Worm (Caenorhabditis elegans) whole organism, young adult: Measurements from ENCODE around the gene M03F8.7.

Experiments
- Y67H2A.10 ChIP-seq: fragments of 200-800 bp; sonication (Bioruptor generic); conservative IDR thresholded peaks from 2 replicates; pipeline ENCODE4 v1.3.6; 2022; ENCODE audit warnings: missing genetic modification reagents, missing genetic modification characterization, missing compliant biosample characterization
- ama-1 ChIP-seq, 3 experiments: fragments of 150-350 bp in 1 of 3; sonication (generic microtip) in 2 of 3; optimal IDR thresholded peaks; 2 replicates each; lab custom pipeline; 2014 to 2018; ENCODE audit warnings: missing biosample characterization in 2 of 3, missing genetic modification characterization in 2 of 3, missing genetic modification reagents in 2 of 3
- ccch-3 ChIP-seq: fragments of 200-800 bp; sonication (Bioruptor generic); optimal IDR thresholded peaks from 2 replicates; lab custom pipeline; 2018; ENCODE audit warnings: mild to moderate bottlenecking, missing genetic modification characterization, missing compliant biosample characterization
- cebp-1 ChIP-seq, 2 experiments: fragments of 200-800 bp in 1 of 2; sonication (Bioruptor generic) in 1 of 2; sonication (generic microtip) in 1 of 2; IDR thresholded peaks in 1 of 2; optimal IDR thresholded peaks in 1 of 2; 2 replicates each; pipeline versions ENCODE4 v1.3.6 to Lab custom; 2017 to 2022; ENCODE audit warnings: missing compliant biosample characterization in 2 of 2, missing genetic modification characterization in 2 of 2, mild to moderate bottlenecking in 1 of 2, missing genetic modification reagents in 1 of 2, moderate library complexity in 1 of 2
- chd-7 ChIP-seq: sonication (generic microtip); optimal IDR thresholded peaks from 2 replicates; lab custom pipeline; 2016; ENCODE audit warnings: mild to moderate bottlenecking, missing genetic modification characterization, moderate library complexity, missing compliant biosample characterization
- dpl-1 ChIP-seq: fragments of 150-350 bp; optimal IDR thresholded peaks from 2 replicates; lab custom pipeline; 2014; ENCODE audit warnings: missing biosample characterization, missing genetic modification reagents, missing genetic modification characterization
- hlh-12 ChIP-seq: sonication (generic microtip); optimal IDR thresholded peaks from 2 replicates; lab custom pipeline; 2016; ENCODE audit warnings: missing genetic modification characterization, missing compliant biosample characterization
- hrde-1 ChIP-seq: sonication (generic microtip); optimal IDR thresholded peaks from 2 replicates; lab custom pipeline; 2016; ENCODE audit warnings: missing genetic modification characterization, mild to moderate bottlenecking, missing compliant biosample characterization, moderate library complexity, missing genotype, missing genetic modification reagents, borderline replicate concordance
- lin-35 ChIP-seq, 3 experiments: fragments of 150-350 bp in 2 of 3; sonication (generic microtip) in 1 of 3; optimal IDR thresholded peaks; 2 replicates each; lab custom pipeline; 2014 to 2018; ENCODE audit warnings: missing biosample characterization in 3 of 3, missing genetic modification characterization in 3 of 3, missing genetic modification reagents in 3 of 3
- nhr-179 ChIP-seq: sonication (generic microtip); optimal IDR thresholded peaks from 2 replicates; lab custom pipeline; 2016; ENCODE audit warnings: mild to moderate bottlenecking, missing genetic modification characterization, missing compliant biosample characterization
- nhr-27 ChIP-seq: fragments of 200-800 bp; sonication (Bioruptor generic); optimal IDR thresholded peaks from 2 replicates; lab custom pipeline; 2018; ENCODE audit warnings: mild to moderate bottlenecking, missing genetic modification characterization, moderate library complexity, missing compliant biosample characterization
- nhr-90 ChIP-seq: sonication (generic microtip); optimal IDR thresholded peaks from 2 replicates; lab custom pipeline; 2016; ENCODE audit warnings: missing genotype, mild to moderate bottlenecking, missing genetic modification characterization, missing compliant biosample characterization
- unc-62 ChIP-seq: fragments of 150-350 bp; optimal IDR thresholded peaks from 2 replicates; lab custom pipeline; 2014; ENCODE audit warnings: missing biosample characterization, missing genetic modification reagents, missing genetic modification characterization

DNA sequence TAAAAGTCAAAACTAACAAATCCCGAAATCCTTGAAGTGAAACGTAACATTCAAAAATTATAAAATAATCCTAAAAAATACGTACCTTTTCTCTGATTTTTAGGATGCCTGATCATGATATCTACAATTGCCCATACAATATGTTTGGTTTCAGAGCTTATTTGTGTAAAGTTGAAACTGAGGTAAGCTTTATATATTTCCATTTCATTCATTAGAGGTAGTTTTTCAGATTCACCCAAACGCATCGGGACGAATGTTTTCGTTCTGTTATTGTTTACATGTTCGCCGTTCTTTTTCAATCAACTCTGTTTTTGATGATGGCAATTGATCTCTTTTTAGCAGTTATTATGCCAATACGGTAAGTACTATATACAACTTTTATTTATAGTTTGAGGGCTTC, 8.7 kb upstream of the M03F8.7 start:
- TF ChIP-seq ama-1 (optimal IDR thresholded peaks at IDR 0.05; lab: Kevin White, UChicago): no peak
- TF ChIP-seq ama-1 (GFP tag; optimal IDR thresholded peaks at IDR 0.05; lab: Kevin White, UChicago): no peak
- TF ChIP-seq hrde-1 (tag; lab: Kevin White, UChicago): no peak
- TF ChIP-seq dpl-1: no peak
- TF ChIP-seq nhr-27 (tag; lab: Kevin White, UChicago): no peak
- no peak for TF ChIP-seq Y67H2A.10 (GFP tag; lab: Robert Waterston, UW)
- no peak for TF ChIP-seq hlh-12 (tag; lab: Kevin White, UChicago)
- TF ChIP-seq ccch-3 (GFP tag; lab: Kevin White, UChicago): no peak
- no peak for TF ChIP-seq nhr-179 (tag; lab: Kevin White, UChicago)
- TF ChIP-seq unc-62: no peak
- no peak for TF ChIP-seq nhr-90 (tag; lab: Kevin White, UChicago)
- no peak for TF ChIP-seq cebp-1 (GFP tag; IDR thresholded peaks at IDR 0.05; lab: Robert Waterston, UW)
- TF ChIP-seq cebp-1 (tag; optimal IDR thresholded peaks at IDR 0.05; lab: Kevin White, UChicago): no peak
- TF ChIP-seq chd-7: no peak
- TF ChIP-seq lin-35 (GFP tag; optimal IDR thresholded peaks at IDR 0.05; lab: Kevin White, UChicago): no peak
